Worm (Caenorhabditis elegans): ENCODE data around the gene otpl-6.
"Not testable (repeated sequence)": the region's sequence is repeated elsewhere in the genome, so short reads cannot be mapped to it uniquely, and the experiment has no call there.

ce11 chrV:8533067-8533466, 7.2 kb downstream of the otpl-6 start, which contains the start of the genes his-8 and his-7:
- not testable (repeated sequence) for TF ChIP-seq eyg-1 (tag; optimal IDR thresholded peaks at IDR 0.05); ceh-2 (tag; optimal IDR thresholded peaks at IDR 0.05); syd-9 (tag; optimal IDR thresholded peaks at IDR 0.05); npax-4 (tag; optimal IDR thresholded peaks at IDR 0.05); rnt-1 (tag; optimal IDR thresholded peaks at IDR 0.05); zip-5 (tag; optimal IDR thresholded peaks at IDR 0.05); hlh-13 (GFP tag; optimal IDR thresholded peaks at IDR 0.05)

Data from whole organism, late embryonic.